Worm (Caenorhabditis elegans) whole organism, late embryonic: ENCODE measurements around the gene pct-1.

Experiments used
- F13H6.1 ChIP-seq: sonication (generic microtip); optimal IDR thresholded peaks from 2 replicates; lab custom pipeline; 2016; ENCODE audit warnings: missing genetic modification characterization, missing compliant biosample characterization
- K09A11.1 ChIP-seq: sonication (generic microtip); optimal IDR thresholded peaks from 2 replicates; lab custom pipeline; 2017; ENCODE audit warnings: antibody characterized with exemption, mild to moderate bottlenecking, missing genetic modification characterization, missing compliant biosample characterization; ENCODE audit not compliant: insufficient read depth
- T23F11.4 ChIP-seq: fragments of 200-800 bp; sonication (Bioruptor generic); optimal IDR thresholded peaks from 2 replicates; lab custom pipeline; 2018; ENCODE audit warnings: mild to moderate bottlenecking, missing genetic modification characterization, missing compliant biosample characterization
- Y22D7AL.16 ChIP-seq: sonication (generic microtip); optimal IDR thresholded peaks from 2 replicates; lab custom pipeline; 2016; ENCODE audit warnings: missing genetic modification characterization, missing compliant biosample characterization
- ahr-1 ChIP-seq: sonication (generic microtip); optimal IDR thresholded peaks from 2 replicates; lab custom pipeline; 2016; ENCODE audit warnings: missing genetic modification characterization, missing compliant biosample characterization
- ceh-18 ChIP-seq: sonication (generic microtip); optimal IDR thresholded peaks from 2 replicates; lab custom pipeline; 2016; ENCODE audit warnings: missing genetic modification characterization, missing compliant biosample characterization
- ceh-19 ChIP-seq: fragments of 200-800 bp; sonication (Bioruptor generic); optimal IDR thresholded peaks from 2 replicates; lab custom pipeline; 2018; ENCODE audit warnings: mild to moderate bottlenecking, missing genetic modification characterization, missing compliant biosample characterization
- ceh-2 ChIP-seq: sonication (generic microtip); optimal IDR thresholded peaks from 2 replicates; lab custom pipeline; 2016; ENCODE audit warnings: missing genotype, missing genetic modification characterization, missing compliant biosample characterization
- ceh-24 ChIP-seq: sonication (generic microtip); optimal IDR thresholded peaks from 2 replicates; lab custom pipeline; 2016; ENCODE audit warnings: mild to moderate bottlenecking, missing genetic modification characterization, missing compliant biosample characterization
- ceh-30 ChIP-seq: fragments of 150-350 bp; optimal IDR thresholded peaks from 2 replicates; lab custom pipeline; 2014; ENCODE audit warnings: missing biosample characterization, missing genetic modification characterization
- ceh-31 ChIP-seq: sonication (generic microtip); optimal IDR thresholded peaks from 2 replicates; lab custom pipeline; 2016; ENCODE audit warnings: missing genetic modification characterization, missing compliant biosample characterization
- ceh-34 ChIP-seq: sonication (generic microtip); optimal IDR thresholded peaks from 2 replicates; lab custom pipeline; 2016; ENCODE audit warnings: mild to moderate bottlenecking, missing genetic modification characterization, missing compliant biosample characterization
- ceh-45 ChIP-seq: fragments of 200-800 bp; sonication (Bioruptor generic); IDR thresholded peaks from 2 replicates; pipeline ENCODE4 v1.3.6; 2022; ENCODE audit warnings: missing genetic modification reagents, missing genetic modification characterization, missing compliant biosample characterization
- ceh-6 ChIP-seq: fragments of 200-800 bp; sonication (Bioruptor generic); optimal IDR thresholded peaks from 2 replicates; lab custom pipeline; 2018; ENCODE audit warnings: mild to moderate bottlenecking, missing genetic modification characterization, missing compliant biosample characterization
- ceh-9 ChIP-seq: sonication (generic microtip); optimal IDR thresholded peaks from 2 replicates; lab custom pipeline; 2016; ENCODE audit warnings: mild to moderate bottlenecking, missing genetic modification characterization, inconsistent platforms, missing compliant biosample characterization
- elt-2 ChIP-seq: sonication (generic microtip); optimal IDR thresholded peaks from 2 replicates; lab custom pipeline; 2016; ENCODE audit warnings: missing genetic modification reagents, missing genetic modification characterization, missing compliant biosample characterization
- elt-4 ChIP-seq: sonication (generic microtip); optimal IDR thresholded peaks from 2 replicates; lab custom pipeline; 2016; ENCODE audit warnings: missing genetic modification characterization, missing compliant biosample characterization
- fax-1 ChIP-seq: sonication (generic microtip); optimal IDR thresholded peaks from 2 replicates; lab custom pipeline; 2016; ENCODE audit warnings: missing genotype, missing genetic modification characterization, missing compliant biosample characterization
- fkh-10 ChIP-seq: fragments of 150-350 bp; optimal IDR thresholded peaks from 2 replicates; lab custom pipeline; 2014; ENCODE audit warnings: missing biosample characterization, missing genetic modification reagents, missing genetic modification characterization
- fkh-6 ChIP-seq: sonication (generic microtip); optimal IDR thresholded peaks from 2 replicates; lab custom pipeline; 2016; ENCODE audit warnings: missing genetic modification characterization, missing compliant biosample characterization
- gmeb-2 ChIP-seq: sonication (generic microtip); optimal IDR thresholded peaks from 2 replicates; lab custom pipeline; 2016; ENCODE audit warnings: missing genetic modification characterization, inconsistent platforms, missing compliant biosample characterization
- hlh-30 ChIP-seq: sonication (generic microtip); optimal IDR thresholded peaks from 2 replicates; lab custom pipeline; 2017; ENCODE audit warnings: antibody characterized with exemption, missing genetic modification characterization, missing compliant biosample characterization; ENCODE audit not compliant: insufficient read depth
- lim-6 ChIP-seq: sonication (generic microtip); optimal IDR thresholded peaks from 2 replicates; lab custom pipeline; 2016; ENCODE audit warnings: missing genetic modification characterization, missing compliant biosample characterization
- madf-2 ChIP-seq: sonication (generic microtip); optimal IDR thresholded peaks from 2 replicates; lab custom pipeline; 2017; ENCODE audit warnings: missing genetic modification characterization, missing compliant biosample characterization
- mec-3 ChIP-seq: sonication (generic microtip); optimal IDR thresholded peaks from 2 replicates; lab custom pipeline; 2016; ENCODE audit warnings: borderline replicate concordance, missing genetic modification characterization, missing compliant biosample characterization
- nfya-1 ChIP-seq: sonication (generic microtip); optimal IDR thresholded peaks from 2 replicates; lab custom pipeline; 2017; ENCODE audit warnings: missing genetic modification characterization, mild to moderate bottlenecking, missing compliant biosample characterization, antibody characterized with exemption, moderate library complexity
- nhr-11 ChIP-seq: fragments of 150-350 bp; optimal IDR thresholded peaks from 2 replicates; lab custom pipeline; 2014; ENCODE audit warnings: missing biosample characterization, missing genetic modification characterization
- odd-2 ChIP-seq: sonication (generic microtip); optimal IDR thresholded peaks from 2 replicates; lab custom pipeline; 2017; ENCODE audit warnings: antibody characterized with exemption, mild to moderate bottlenecking, missing genetic modification characterization, missing compliant biosample characterization
- pax-1 ChIP-seq: fragments of 150-350 bp; optimal IDR thresholded peaks from 2 replicates; lab custom pipeline; 2014; ENCODE audit warnings: missing biosample characterization, missing genetic modification characterization
- pha-4 ChIP-seq: fragments of 150-350 bp; optimal IDR thresholded peaks from 2 replicates; lab custom pipeline; 2018; ENCODE audit warnings: missing biosample characterization, missing genetic modification reagents, missing genetic modification characterization
- pqm-1 ChIP-seq: sonication (generic microtip); optimal IDR thresholded peaks from 2 replicates; lab custom pipeline; 2016; ENCODE audit warnings: missing genetic modification characterization, missing compliant biosample characterization
- pros-1 ChIP-seq: fragments of 150-350 bp; optimal IDR thresholded peaks from 2 replicates; lab custom pipeline; 2014; ENCODE audit warnings: missing biosample characterization, missing genetic modification reagents, missing genetic modification characterization
- sox-4 ChIP-seq: sonication (generic microtip); optimal IDR thresholded peaks from 2 replicates; lab custom pipeline; 2017; ENCODE audit warnings: mild to moderate bottlenecking, missing genetic modification characterization, inconsistent platforms, missing compliant biosample characterization
- syd-9 ChIP-seq: sonication (generic microtip); optimal IDR thresholded peaks from 2 replicates; lab custom pipeline; 2016; ENCODE audit warnings: mild to moderate bottlenecking, missing genetic modification characterization, moderate library complexity, missing compliant biosample characterization
- tbx-2 ChIP-seq: sonication (generic microtip); optimal IDR thresholded peaks from 2 replicates; lab custom pipeline; 2016; ENCODE audit warnings: missing genetic modification characterization, missing compliant biosample characterization
- tbx-7 ChIP-seq: sonication (generic microtip); optimal IDR thresholded peaks from 2 replicates; lab custom pipeline; 2016; ENCODE audit warnings: missing genotype, missing genetic modification characterization, missing compliant biosample characterization
- unc-3 ChIP-seq, 2 experiments: fragments of 200-800 bp in 1 of 2; sonication (Bioruptor generic) in 1 of 2; sonication (generic microtip) in 1 of 2; conservative IDR thresholded peaks in 1 of 2; optimal IDR thresholded peaks in 1 of 2; 2 replicates each; pipeline versions ENCODE4 v1.3.6 to Lab custom; 2016 to 2022; ENCODE audit warnings: missing compliant biosample characterization in 2 of 2, missing genetic modification characterization in 2 of 2, missing genetic modification reagents in 1 of 2
- unc-42 ChIP-seq: sonication (generic microtip); optimal IDR thresholded peaks from 2 replicates; lab custom pipeline; 2016; ENCODE audit warnings: missing genotype, missing genetic modification characterization, missing compliant biosample characterization
- unc-86 ChIP-seq: sonication (generic microtip); optimal IDR thresholded peaks from 2 replicates; lab custom pipeline; 2016; ENCODE audit warnings: missing genetic modification characterization, missing compliant biosample characterization
- zip-5 ChIP-seq: sonication (generic microtip); optimal IDR thresholded peaks from 2 replicates; lab custom pipeline; 2016; ENCODE audit warnings: missing genetic modification characterization, missing compliant biosample characterization
- ztf-16 ChIP-seq: sonication (generic microtip); optimal IDR thresholded peaks from 2 replicates; lab custom pipeline; 2017; ENCODE audit warnings: missing genetic modification characterization, missing compliant biosample characterization

Gene pct-1

ce11 chrIV:8232428-8232827, 56.1 kb downstream of the pct-1 start:
- peak; percentile 12 for TF ChIP-seq tbx-2 (tag; lab: Kevin White, UChicago)
- TF ChIP-seq F13H6.1 (tag; lab: Kevin White, UChicago) = peak; percentile 16
- no peak for TF ChIP-seq elt-4
- TF ChIP-seq ceh-34 (tag; lab: Kevin White, UChicago) = peak; percentile 53
- peak; percentile 26 for TF ChIP-seq ceh-31 (tag; lab: Kevin White, UChicago)
- TF ChIP-seq elt-2 (tag; lab: Kevin White, UChicago) = no peak
- 0 out of 2 replicates have a peak, but pooled peaks have one; percentile 15 for TF ChIP-seq unc-3 (GFP tag; conservative IDR thresholded peaks at IDR 0.05; lab: Robert Waterston, UW)
- TF ChIP-seq unc-3 (tag; optimal IDR thresholded peaks at IDR 0.05; lab: Kevin White, UChicago) = no peak
- peak; percentile 41 for TF ChIP-seq ceh-18 (tag; lab: Kevin White, UChicago)
- no peak for TF ChIP-seq nfya-1
- TF ChIP-seq hlh-30 = peak; percentile 74

- no peak for TF ChIP-seq ceh-2 (tag; lab: Kevin White, UChicago)
- no peak for TF ChIP-seq Y22D7AL.16 (tag; lab: Kevin White, UChicago)
- no peak for TF ChIP-seq gmeb-2
- TF ChIP-seq nhr-11 (tag; lab: Kevin White, UChicago) = no peak
- TF ChIP-seq ceh-24 (tag; lab: Kevin White, UChicago) = no peak
- no peak for TF ChIP-seq K09A11.1
- no peak for TF ChIP-seq pha-4
- no peak for TF ChIP-seq fkh-6
- no peak for TF ChIP-seq ceh-9 (tag; lab: Kevin White, UChicago)
- TF ChIP-seq pros-1 (tag; lab: Kevin White, UChicago) = no peak
- no peak for TF ChIP-seq ceh-19 (GFP tag; lab: Kevin White, UChicago)
- TF ChIP-seq zip-5 = no peak
- TF ChIP-seq madf-2 = no peak
- TF ChIP-seq ceh-45 (GFP tag; lab: Robert Waterston, UW) = no peak
- no peak for TF ChIP-seq hlh-30
These were observed 57.0 kb downstream of the pct-1 start for ce11 chrIV:8233268-8233667.

- TF ChIP-seq madf-2 = no peak
- no peak for TF ChIP-seq unc-42 (tag; lab: Kevin White, UChicago)
- TF ChIP-seq odd-2 = no peak
- TF ChIP-seq syd-9 = no peak
- TF ChIP-seq unc-86 = no peak
- no peak for TF ChIP-seq ceh-19 (GFP tag; lab: Kevin White, UChicago)
- TF ChIP-seq ceh-31 (tag; lab: Kevin White, UChicago) = no peak
- TF ChIP-seq Y22D7AL.16 (tag; lab: Kevin White, UChicago) = no peak
- no peak for TF ChIP-seq ztf-16 (tag; lab: Kevin White, UChicago)
- TF ChIP-seq unc-3 (GFP tag; conservative IDR thresholded peaks at IDR 0.05; lab: Robert Waterston, UW) = no peak
- no peak for TF ChIP-seq unc-3 (tag; optimal IDR thresholded peaks at IDR 0.05; lab: Kevin White, UChicago)
- no peak for TF ChIP-seq pha-4
- no peak for TF ChIP-seq fkh-6
- no peak for TF ChIP-seq fkh-10
- TF ChIP-seq lim-6 = no peak
These were observed 57.8 kb downstream of the pct-1 start for ce11 chrIV:8234088-8234496.

- no peak for TF ChIP-seq ceh-30 (tag; lab: Kevin White, UChicago)
- TF ChIP-seq ceh-6 (GFP tag; lab: Kevin White, UChicago) = no peak
- TF ChIP-seq unc-3 (GFP tag; conservative IDR thresholded peaks at IDR 0.05; lab: Robert Waterston, UW) = no peak
- TF ChIP-seq unc-3 (tag; optimal IDR thresholded peaks at IDR 0.05; lab: Kevin White, UChicago) = no peak
- TF ChIP-seq ceh-9 (tag; lab: Kevin White, UChicago) = no peak
- no peak for TF ChIP-seq T23F11.4 (GFP tag; lab: Kevin White, UChicago)
- TF ChIP-seq sox-4 (tag; lab: Kevin White, UChicago) = no peak
- TF ChIP-seq unc-42 (tag; lab: Kevin White, UChicago) = no peak
- no peak for TF ChIP-seq pqm-1 (tag; lab: Kevin White, UChicago)
- no peak for TF ChIP-seq fax-1 (tag; lab: Kevin White, UChicago)
- TF ChIP-seq pax-1 = no peak
- TF ChIP-seq ahr-1 (tag; lab: Kevin White, UChicago) = no peak
- no peak for TF ChIP-seq zip-5
- no peak for TF ChIP-seq tbx-7 (tag; lab: Kevin White, UChicago)
- TF ChIP-seq mec-3 = no peak
- TF ChIP-seq, all 69 proteins: peak for 0
These were observed 58.9 kb downstream of the pct-1 start for ce11 chrIV:8235114-8235686.
